Fruit fly (Drosophila melanogaster): ENCODE data around the gene CG7044.

- TF ChIP-seq pan (optimal IDR thresholded peaks at IDR 0.05) = no peak
- no peak for TF ChIP-seq Dll (optimal IDR thresholded peaks at IDR 0.05)
- no peak for TF ChIP-seq psq (optimal IDR thresholded peaks at IDR 0.05)
- no peak for TF ChIP-seq CG8478 (optimal IDR thresholded peaks at IDR 0.05)
- TF ChIP-seq usp (GFP tag; optimal IDR thresholded peaks at IDR 0.05) = no peak
- no peak for TF ChIP-seq EcR (GFP tag; optimal IDR thresholded peaks at IDR 0.05)
Observed at dm6 chr3R:21069742-21070141, 31.8 kb downstream of the CG7044 start.
